Worm (Caenorhabditis elegans): ENCODE data around the gene npr-33.

ce11 chrX:15937854-15938253 is 27.4 kb downstream of the npr-33 start:
- no peak for TF ChIP-seq pes-1 (GFP tag; IDR thresholded peaks at IDR 0.05)
- TF ChIP-seq hmg-4 (GFP tag; optimal IDR thresholded peaks at IDR 0.05), result no peak
- no peak for TF ChIP-seq ama-1 (optimal IDR thresholded peaks at IDR 0.05)
- TF ChIP-seq ceh-36 (tag; optimal IDR thresholded peaks at IDR 0.05), result no peak
- TF ChIP-seq flt-1 (GFP tag; IDR thresholded peaks at IDR 0.05), result no peak
- TF ChIP-seq B0310.2 (tag; optimal IDR thresholded peaks at IDR 0.05), result no peak
- TF ChIP-seq hnd-1 (tag; optimal IDR thresholded peaks at IDR 0.05), result no peak
- no peak for TF ChIP-seq F13C5.2 (tag; optimal IDR thresholded peaks at IDR 0.05)
- TF ChIP-seq scrt-1 (GFP tag; IDR thresholded peaks at IDR 0.05), result no peak
- no peak for TF ChIP-seq tbx-11 (GFP tag; IDR thresholded peaks at IDR 0.05)
- no peak for TF ChIP-seq ets-7 (tag; optimal IDR thresholded peaks at IDR 0.05)
